Fruit fly (Drosophila melanogaster) whole organism, embryonic: ENCODE data around the gene CG43131.

Source experiments
- BEAF-32 ChIP-seq: fragments of 200-800 bp; sonication (Bioruptor generic); optimal IDR thresholded peaks from 3 replicates; lab custom pipeline; 2017; ENCODE audit warnings: missing biosample characterization, missing genetic modification characterization, mild to moderate bottlenecking, moderate library complexity, missing genetic modification reagents
- CG10209 ChIP-seq: fragments of 200-800 bp; sonication (Bioruptor generic); optimal IDR thresholded peaks from 3 replicates; lab custom pipeline; 2017; ENCODE audit warnings: missing biosample characterization, mild to moderate bottlenecking, missing genetic modification characterization, missing genetic modification reagents
- CG10267 ChIP-seq: fragments of 200-800 bp; sonication (Bioruptor generic); optimal IDR thresholded peaks from 2 replicates; lab custom pipeline; 2018; ENCODE audit warnings: missing biosample characterization, mild to moderate bottlenecking, missing genetic modification characterization, moderate library complexity
- CG10979 ChIP-seq: fragments of 200-800 bp; sonication (Bioruptor generic); optimal IDR thresholded peaks from 2 replicates; lab custom pipeline; 2018; ENCODE audit warnings: missing biosample characterization, mild to moderate bottlenecking, missing genetic modification characterization, moderate library complexity
- CG11456 ChIP-seq: fragments of 200-800 bp; sonication (Bioruptor generic); IDR thresholded peaks from 3 replicates; pipeline ENCODE4 v1.3.6; 2022; ENCODE audit warnings: missing biosample characterization, missing genetic modification characterization
- CG12942 ChIP-seq: fragments of 200-800 bp; sonication (Bioruptor generic); optimal IDR thresholded peaks from 3 replicates; lab custom pipeline; 2016; ENCODE audit warnings: missing biosample characterization, missing genetic modification characterization
- CG1602 ChIP-seq: fragments of 200-800 bp; sonication (Bioruptor generic); optimal IDR thresholded peaks from 3 replicates; lab custom pipeline; 2016; ENCODE audit warnings: missing biosample characterization, missing genetic modification characterization
- CG1647 ChIP-seq: fragments of 200-800 bp; sonication (Bioruptor generic); optimal IDR thresholded peaks from 3 replicates; lab custom pipeline; 2016; ENCODE audit warnings: missing biosample characterization, missing genetic modification characterization
- CG17359 ChIP-seq: fragments of 200-800 bp; sonication (Bioruptor generic); optimal IDR thresholded peaks from 3 replicates; lab custom pipeline; 2018; ENCODE audit warnings: missing biosample characterization, mild to moderate bottlenecking, missing genetic modification characterization, moderate library complexity
- CG18011 ChIP-seq: fragments of 200-800 bp; sonication (Bioruptor generic); optimal IDR thresholded peaks from 2 replicates; lab custom pipeline; 2017; ENCODE audit warnings: missing biosample characterization, missing genetic modification characterization, mild to moderate bottlenecking, moderate library complexity, missing genotype
- CG18262 ChIP-seq: fragments of 200-800 bp; optimal IDR thresholded peaks from 3 replicates; lab custom pipeline; 2019; ENCODE audit warnings: missing biosample characterization, mild to moderate bottlenecking, missing genetic modification characterization, moderate library complexity
- CG2202 ChIP-seq: fragments of 200-800 bp; sonication (Bioruptor generic); optimal IDR thresholded peaks from 2 replicates; lab custom pipeline; 2018; ENCODE audit warnings: missing biosample characterization, mild to moderate bottlenecking, missing genetic modification characterization
- CG2889 ChIP-seq: fragments of 200-800 bp; sonication (Bioruptor generic); IDR thresholded peaks from 3 replicates; pipeline ENCODE4 v1.3.6; 2022; ENCODE audit warnings: missing biosample characterization, missing genetic modification characterization
- CG30403 ChIP-seq: fragments of 200-800 bp; sonication (Bioruptor generic); optimal IDR thresholded peaks from 3 replicates; lab custom pipeline; 2016; ENCODE audit warnings: missing biosample characterization, missing genetic modification characterization
- CG32772 ChIP-seq: fragments of 200-800 bp; sonication (Bioruptor generic); IDR thresholded peaks from 2 replicates; pipeline ENCODE4 v1.3.6; 2022; ENCODE audit warnings: missing biosample characterization, missing genetic modification characterization
- CG34376 ChIP-seq: fragments of 200-800 bp; sonication (Bioruptor generic); optimal IDR thresholded peaks from 2 replicates; lab custom pipeline; 2018; ENCODE audit warnings: missing biosample characterization, mild to moderate bottlenecking, missing genetic modification characterization
- CG3847 ChIP-seq: fragments of 200-800 bp; sonication (Bioruptor generic); IDR thresholded peaks from 2 replicates; pipeline ENCODE4 v1.3.6; 2022; ENCODE audit warnings: missing biosample characterization, missing genetic modification characterization
- CG4404 ChIP-seq: fragments of 200-800 bp; sonication (Bioruptor generic); IDR thresholded peaks from 2 replicates; pipeline ENCODE4 v1.3.6; 2022; ENCODE audit warnings: missing biosample characterization, missing genetic modification characterization
- CG6791 ChIP-seq: fragments of 200-800 bp; sonication (Bioruptor generic); IDR thresholded peaks from 3 replicates; pipeline ENCODE4 v1.3.6; 2022; ENCODE audit warnings: missing biosample characterization, missing genetic modification characterization; ENCODE audit not compliant: partially characterized antibody
- CG8924 ChIP-seq: fragments of 200-800 bp; optimal IDR thresholded peaks from 3 replicates; lab custom pipeline; 2019; ENCODE audit warnings: missing biosample characterization, mild to moderate bottlenecking, missing genetic modification characterization, moderate library complexity
- CG9876 ChIP-seq: fragments of 200-800 bp; sonication (Bioruptor generic); optimal IDR thresholded peaks from 2 replicates; lab custom pipeline; 2016; ENCODE audit warnings: missing biosample characterization, missing genetic modification characterization
- D ChIP-seq, 2 experiments: fragments of 200-800 bp in 1 of 2; fragments of >200 bp in 1 of 2; sonication (Bioruptor generic) in 1 of 2; optimal IDR thresholded peaks; 2 replicates in 1 of 2; 3 replicates in 1 of 2; lab custom pipeline; 2017; ENCODE audit warnings: mild to moderate bottlenecking in 1 of 2, missing biosample characterization in 1 of 2, missing genetic modification characterization in 1 of 2, missing genetic modification reagents in 1 of 2
- Deaf1 ChIP-seq: fragments of 200-800 bp; optimal IDR thresholded peaks from 3 replicates; lab custom pipeline; 2019; ENCODE audit warnings: missing biosample characterization, mild to moderate bottlenecking, missing genetic modification characterization, moderate library complexity
- Dip2 ChIP-seq: fragments of 200-800 bp; sonication (Bioruptor generic); IDR thresholded peaks from 2 replicates; pipeline ENCODE4 v1.3.6; 2022; ENCODE audit warnings: missing biosample characterization, missing genetic modification characterization
- Dref ChIP-seq: fragments of 200-800 bp; sonication (Bioruptor generic); IDR thresholded peaks from 2 replicates; pipeline ENCODE4 v1.3.6; 2022; ENCODE audit warnings: missing biosample characterization, missing genetic modification characterization
- Ets65A ChIP-seq: fragments of 200-800 bp; sonication (Bioruptor generic); peaks from one replicate; lab custom pipeline; 2016; ENCODE audit warnings: missing biosample characterization, missing genetic modification characterization
- Ets97D ChIP-seq: fragments of 200-800 bp; sonication (Bioruptor generic); optimal IDR thresholded peaks from 3 replicates; lab custom pipeline; 2016; ENCODE audit warnings: missing biosample characterization, missing genetic modification characterization
- Gug ChIP-seq: fragments of 200-800 bp; sonication (Bioruptor generic); IDR thresholded peaks from 4 replicates; pipeline ENCODE4 v1.3.6; 2022; ENCODE audit warnings: missing biosample characterization, missing genetic modification characterization
- H15 ChIP-seq: fragments of 200-800 bp; sonication (Bioruptor generic); IDR thresholded peaks from 3 replicates; pipeline ENCODE4 v1.3.6; 2022; ENCODE audit warnings: missing biosample characterization, missing genetic modification characterization
- HLHmδ ChIP-seq: fragments of 200-800 bp; sonication (Bioruptor generic); optimal IDR thresholded peaks from 2 replicates; lab custom pipeline; 2018; ENCODE audit warnings: missing biosample characterization, mild to moderate bottlenecking, missing genetic modification characterization, moderate library complexity
- Lhr ChIP-seq: fragments of 200-800 bp; sonication (Bioruptor generic); optimal IDR thresholded peaks from 3 replicates; lab custom pipeline; 2017; ENCODE audit warnings: mild to moderate bottlenecking, missing biosample characterization, missing genetic modification reagents, missing genetic modification characterization
- Sox100B ChIP-seq: fragments of 200-800 bp; sonication (Bioruptor generic); optimal IDR thresholded peaks from 3 replicates; lab custom pipeline; 2018; ENCODE audit warnings: missing biosample characterization, mild to moderate bottlenecking, missing genetic modification characterization
- Xrp1 ChIP-seq: fragments of 200-800 bp; sonication (Bioruptor generic); IDR thresholded peaks from 2 replicates; pipeline ENCODE4 v1.3.6; 2022; ENCODE audit warnings: missing biosample characterization, missing genetic modification characterization
- ara ChIP-seq: fragments of 200-800 bp; sonication (Bioruptor generic); IDR thresholded peaks from 2 replicates; pipeline ENCODE4 v1.3.6; 2022; ENCODE audit warnings: missing biosample characterization, missing genetic modification characterization
- az2 ChIP-seq: fragments of 200-800 bp; sonication (Bioruptor generic); optimal IDR thresholded peaks from 3 replicates; lab custom pipeline; 2016; ENCODE audit warnings: missing biosample characterization, missing genetic modification characterization
- btn ChIP-seq: fragments of 200-800 bp; sonication (Bioruptor generic); optimal IDR thresholded peaks from 2 replicates; lab custom pipeline; 2016; ENCODE audit warnings: missing biosample characterization, missing genetic modification characterization
- cwo ChIP-seq: fragments of 200-800 bp; sonication (Bioruptor generic); optimal IDR thresholded peaks from 3 replicates; lab custom pipeline; 2017; ENCODE audit warnings: missing biosample characterization, missing genetic modification characterization, mild to moderate bottlenecking, moderate library complexity, missing genetic modification reagents
- dan ChIP-seq: fragments of 200-800 bp; sonication (Bioruptor generic); IDR thresholded peaks from 2 replicates; pipeline ENCODE4 v1.3.6; 2022; ENCODE audit warnings: missing biosample characterization, missing genetic modification characterization
- danr ChIP-seq: fragments of 200-800 bp; sonication (Bioruptor generic); IDR thresholded peaks from 2 replicates; pipeline ENCODE4 v1.3.6; 2022; ENCODE audit warnings: missing biosample characterization, missing genetic modification characterization
- dmrt11E ChIP-seq: fragments of 200-800 bp; sonication (Bioruptor generic); optimal IDR thresholded peaks from 3 replicates; lab custom pipeline; 2018; ENCODE audit warnings: missing biosample characterization, mild to moderate bottlenecking, missing genetic modification characterization, moderate library complexity
- dmrt99B ChIP-seq: fragments of 200-800 bp; sonication (Bioruptor generic); optimal IDR thresholded peaks from 2 replicates; lab custom pipeline; 2018; ENCODE audit warnings: missing biosample characterization, mild to moderate bottlenecking, missing genetic modification characterization, moderate library complexity
- gt ChIP-seq: fragments of 200-800 bp; sonication (Bioruptor generic); IDR thresholded peaks from 2 replicates; pipeline ENCODE4 v1.3.6; 2022; ENCODE audit warnings: missing biosample characterization, missing genetic modification characterization
- insv ChIP-seq, 2 experiments: fragments of 200-800 bp; sonication (Bioruptor generic); optimal IDR thresholded peaks; 3 replicates each; lab custom pipeline; 2016 to 2018; ENCODE audit warnings: missing biosample characterization in 2 of 2, missing genetic modification characterization in 2 of 2
- klu ChIP-seq: fragments of 200-800 bp; sonication (Bioruptor generic); IDR thresholded peaks from 2 replicates; pipeline ENCODE4 v1.3.6; 2022; ENCODE audit warnings: missing biosample characterization, missing genetic modification characterization
- odd ChIP-seq: fragments of 200-800 bp; sonication (Bioruptor generic); optimal IDR thresholded peaks from 2 replicates; lab custom pipeline; 2017; ENCODE audit warnings: missing biosample characterization, mild to moderate bottlenecking, missing genetic modification characterization
- pfk ChIP-seq: fragments of 200-800 bp; sonication (Bioruptor generic); optimal IDR thresholded peaks from 2 replicates; lab custom pipeline; 2018; ENCODE audit warnings: missing biosample characterization, mild to moderate bottlenecking, missing genetic modification characterization, moderate library complexity
- pnt ChIP-seq: fragments of 200-800 bp; sonication (Bioruptor generic); optimal IDR thresholded peaks from 3 replicates; lab custom pipeline; 2016; ENCODE audit warnings: missing biosample characterization, missing genetic modification characterization
- sim ChIP-seq: fragments of 200-800 bp; sonication (Bioruptor generic); IDR thresholded peaks from 2 replicates; pipeline ENCODE4 v1.3.6; 2022; ENCODE audit warnings: missing biosample characterization, missing genetic modification characterization
- so ChIP-seq: fragments of 200-800 bp; sonication (Bioruptor generic); IDR thresholded peaks from 3 replicates; pipeline ENCODE4 v1.3.6; 2022; ENCODE audit warnings: missing biosample characterization, missing genetic modification characterization
- tll ChIP-seq, 2 experiments: fragments of 200-800 bp in 1 of 2; fragments of >200 bp in 1 of 2; sonication (Bioruptor generic) in 1 of 2; optimal IDR thresholded peaks; 2 replicates each; lab custom pipeline; 2017 to 2019; ENCODE audit warnings: missing biosample characterization in 2 of 2, missing genetic modification characterization in 2 of 2, mild to moderate bottlenecking in 1 of 2, moderate library complexity in 1 of 2
- ttk ChIP-seq: fragments of 200-800 bp; sonication (Bioruptor generic); IDR thresholded peaks from 2 replicates; pipeline ENCODE4 v2.1.2; 2022; ENCODE audit warnings: missing biosample characterization, missing genetic modification characterization

CG43131 gene

dm6 chr3R:5111887-5112286, 2.9 kb upstream of the CG43131 start (continued):
- TF ChIP-seq pnt (no peak), CG10267 (tag; lab: Kevin White, UChicago) (no peak), Sox100B (no peak), CG3847 (no peak), dmrt99B (tag; lab: Kevin White, UChicago) (no peak), ttk (no peak), Ets65A (no peak), CG2202 (tag; lab: Kevin White, UChicago) (peak; percentile 28), CG6791 (GFP tag; lab: Robert Waterston, UW) (no peak), CG18011 (GFP tag; lab: Kevin White, UChicago) (no peak), Lhr (GFP tag; lab: Kevin White, UChicago) (no peak), sim (GFP tag; lab: Robert Waterston, UW) (0 out of 2 replicates have a peak, but pooled peaks have one; percentile 4), CG12942 (no peak), az2 (GFP tag; lab: Kevin White, UChicago) (no peak), Dip2 (GFP tag; lab: Robert Waterston, UW) (no peak), dan (GFP tag; lab: Robert Waterston, UW) (no peak), CG17359 (no peak), Gug (GFP tag; lab: Robert Waterston, UW) (peak; percentile 16; the same call in 1 of the 4 replicates), btn (GFP tag; lab: Kevin White, UChicago) (no peak), Deaf1 (tag; lab: Kevin White, UChicago) (no peak), insv (GFP tag; optimal IDR thresholded peaks at IDR 0.05; lab: Kevin White, UChicago) (no peak), klu (GFP tag; lab: Robert Waterston, UW) (no peak), CG30403 (GFP tag; lab: Kevin White, UChicago) (no peak), CG34376 (no peak), CG10979 (tag; lab: Kevin White, UChicago) (peak; percentile 3), danr (GFP tag; lab: Robert Waterston, UW) (no peak), D (optimal IDR thresholded peaks at IDR 0.05; lab: Kevin White, UChicago) (no peak), D (GFP tag; optimal IDR thresholded peaks at IDR 0.05; lab: Kevin White, UChicago) (peak; percentile 9), ara (GFP tag; lab: Robert Waterston, UW) (peak; percentile 49; the same call in 1 of the 2 replicates), CG11456 (GFP tag; lab: Robert Waterston, UW) (no peak), cwo (no peak), CG4404 (GFP tag; lab: Robert Waterston, UW) (0 out of 2 replicates have a peak, but pooled peaks have one; percentile 17), HLHmδ (GFP tag; lab: Kevin White, UChicago) (no peak), H15 (GFP tag; lab: Robert Waterston, UW) (no peak), CG1647 (GFP tag; lab: Kevin White, UChicago) (no peak), odd (no peak), so (GFP tag; lab: Robert Waterston, UW) (no peak), CG18262 (tag; lab: Kevin White, UChicago) (peak; percentile 9), CG10209 (GFP tag; lab: Kevin White, UChicago) (no peak), Xrp1 (GFP tag; lab: Robert Waterston, UW) (peak; percentile 44; the same call in 1 of the 2 replicates), Dref (no peak), pfk (GFP tag; lab: Kevin White, UChicago) (no peak), Ets97D (no peak), dmrt11E (tag; lab: Kevin White, UChicago) (peak; percentile 30), tll (GFP tag; optimal IDR thresholded peaks at IDR 0.05; lab: Kevin White, UChicago) (no peak), gt (GFP tag; lab: Robert Waterston, UW) (no peak), CG8924 (tag; lab: Kevin White, UChicago) (no peak), CG32772 (0 out of 2 replicates have a peak, but pooled peaks have one; percentile 22), BEAF-32 (GFP tag; lab: Kevin White, UChicago) (no peak), CG9876 (GFP tag; lab: Kevin White, UChicago) (no peak), CG2889 (no peak), CG1602 (GFP tag; lab: Kevin White, UChicago) (no peak)
